In genomic region chrV:11504853-11505397, ce11 we compare ENCODE assay signal across 2 worm cellular contexts.
TF ChIP-seq lines count a peak whose summit lies in the region.
"Not testable (repeated sequence)": the region's sequence is repeated elsewhere in the genome, so short reads cannot be mapped to it uniquely, and the experiment has no call there.

Gene C55A6.1 (minus strand): TSS chrV:11504968.
Gene C55A6.10 (plus strand): TSS chrV:11505347.

TF ChIP-seq in whole organism, L4 larva, 104 proteins besides CTCF, POLR2A, EP300 and RAD21 (continued from another document):
- peak; percentile 42 for TF ChIP-seq lin-13 (GFP tag; optimal IDR thresholded peaks at IDR 0.05; lab: Kevin White, UChicago)
- peak; percentile 53; the same call in 1 of the 2 replicates for TF ChIP-seq php-3 (GFP tag; IDR thresholded peaks at IDR 0.05; lab: Robert Waterston, UW)
- TF ChIP-seq nhr-102 (tag; optimal IDR thresholded peaks at IDR 0.05; lab: Kevin White, UChicago) = peak; percentile 50
- TF ChIP-seq nhr-48 (tag; optimal IDR thresholded peaks at IDR 0.05; lab: Kevin White, UChicago) = peak; percentile 64
- peak; percentile 36 for TF ChIP-seq T20F7.1 (GFP tag; optimal IDR thresholded peaks at IDR 0.05; lab: Kevin White, UChicago)
- peak; percentile 67; the same call in 1 of the 2 replicates for TF ChIP-seq dmd-9 (GFP tag; IDR thresholded peaks at IDR 0.05; lab: Robert Waterston, UW)
- peak; percentile 69 for TF ChIP-seq ceh-20 (GFP tag; IDR thresholded peaks at IDR 0.05; lab: Robert Waterston, UW)
- TF ChIP-seq dve-1 (tag; optimal IDR thresholded peaks at IDR 0.05; lab: Kevin White, UChicago; ENCODE audit: insufficient read depth) = peak; percentile 56
- peak; percentile 49 for TF ChIP-seq hlh-30 (tag; optimal IDR thresholded peaks at IDR 0.05; lab: Kevin White, UChicago; ENCODE audit: insufficient read depth)
- peak; percentile 26 for TF ChIP-seq nhr-25 (tag; optimal IDR thresholded peaks at IDR 0.05; lab: Kevin White, UChicago; ENCODE audit: borderline replicate concordance, insufficient read depth)
- TF ChIP-seq nhr-77 (tag; optimal IDR thresholded peaks at IDR 0.05; lab: Kevin White, UChicago) = peak; percentile 11
- TF ChIP-seq F37D6.2 (tag; optimal IDR thresholded peaks at IDR 0.05; lab: Kevin White, UChicago) = peak; percentile 63
- peak; percentile 70; the same call in 1 of the 2 replicates for TF ChIP-seq vab-7 (GFP tag; IDR thresholded peaks at IDR 0.05; lab: Robert Waterston, UW)
- TF ChIP-seq nhr-42 (GFP tag; IDR thresholded peaks at IDR 0.05; lab: Robert Waterston, UW) = peak; percentile 76
- peak; percentile 81 for TF ChIP-seq rbr-2 (tag; optimal IDR thresholded peaks at IDR 0.05; lab: Kevin White, UChicago)
- TF ChIP-seq daf-16 (GFP tag; optimal IDR thresholded peaks at IDR 0.05; lab: Kevin White, UChicago); pha-4 (tag; optimal IDR thresholded peaks at IDR 0.05; lab: Kevin White, UChicago): not testable (repeated sequence)
- peak; percentile 51 for TF ChIP-seq daf-16 (tag; optimal IDR thresholded peaks at IDR 0.05; lab: Kevin White, UChicago)
- TF ChIP-seq nhr-28 (tag; optimal IDR thresholded peaks at IDR 0.05; lab: Kevin White, UChicago) = peak; percentile 12
- peak; percentile 89 for TF ChIP-seq mes-2 (tag; optimal IDR thresholded peaks at IDR 0.05; lab: Kevin White, UChicago; ENCODE audit: poor library complexity, severe bottlenecking)
- TF ChIP-seq hlh-11 (tag; optimal IDR thresholded peaks at IDR 0.05; lab: Kevin White, UChicago) = peak; percentile 61
- TF ChIP-seq hmg-1.1 (GFP tag; IDR thresholded peaks at IDR 0.05; lab: Robert Waterston, UW) = peak; percentile 91
- TF ChIP-seq pha-4 (GFP tag; IDR thresholded peaks at IDR 0.05; lab: Robert Waterston, UW) = peak; percentile 88
- peak; percentile 62 for TF ChIP-seq spr-1 (tag; optimal IDR thresholded peaks at IDR 0.05; lab: Kevin White, UChicago)
- TF ChIP-seq R02D3.7 (tag; optimal IDR thresholded peaks at IDR 0.05; lab: Kevin White, UChicago) = peak; percentile 5

TF ChIP-seq in whole organism, late embryonic, 69 proteins besides CTCF, POLR2A, EP300 and RAD21 (continued from another document):
- peak; percentile 36 for TF ChIP-seq syd-9 (tag; optimal IDR thresholded peaks at IDR 0.05; lab: Kevin White, UChicago)
- TF ChIP-seq sdc-2 (tag; optimal IDR thresholded peaks at IDR 0.05; lab: Kevin White, UChicago) = peak; percentile 30
- TF ChIP-seq ceh-2 (tag; optimal IDR thresholded peaks at IDR 0.05; lab: Kevin White, UChicago) = peak; percentile 80
